Worm (Caenorhabditis elegans) whole organism, late embryonic: Measurements from ENCODE around the gene nspa-9.

Experiments
- T23F11.4 ChIP-seq: fragments of 200-800 bp; sonication (Bioruptor generic); optimal IDR thresholded peaks from 2 replicates; lab custom pipeline; 2018; ENCODE audit warnings: mild to moderate bottlenecking, missing genetic modification characterization, missing compliant biosample characterization
- ama-1 ChIP-seq: fragments of 150-350 bp; optimal IDR thresholded peaks from 2 replicates; lab custom pipeline; 2014
- che-1 ChIP-seq: sonication (generic microtip); optimal IDR thresholded peaks from 2 replicates; lab custom pipeline; 2016; ENCODE audit warnings: mild to moderate bottlenecking, missing genetic modification characterization, missing compliant biosample characterization
- madf-2 ChIP-seq: sonication (generic microtip); optimal IDR thresholded peaks from 2 replicates; lab custom pipeline; 2017; ENCODE audit warnings: missing genetic modification characterization, missing compliant biosample characterization
- npax-4 ChIP-seq: sonication (generic microtip); optimal IDR thresholded peaks from 2 replicates; lab custom pipeline; 2016; ENCODE audit warnings: missing genetic modification characterization, missing compliant biosample characterization
- pha-4 ChIP-seq: fragments of 150-350 bp; optimal IDR thresholded peaks from 2 replicates; lab custom pipeline; 2018; ENCODE audit warnings: missing biosample characterization, missing genetic modification reagents, missing genetic modification characterization
- rnt-1 ChIP-seq: sonication (generic microtip); optimal IDR thresholded peaks from 2 replicates; lab custom pipeline; 2016; ENCODE audit warnings: missing genetic modification characterization, missing compliant biosample characterization
- syd-9 ChIP-seq: sonication (generic microtip); optimal IDR thresholded peaks from 2 replicates; lab custom pipeline; 2016; ENCODE audit warnings: mild to moderate bottlenecking, missing genetic modification characterization, moderate library complexity, missing compliant biosample characterization
- zip-5 ChIP-seq: sonication (generic microtip); optimal IDR thresholded peaks from 2 replicates; lab custom pipeline; 2016; ENCODE audit warnings: missing genetic modification characterization, missing compliant biosample characterization

- TF ChIP-seq pha-4 (tag; lab: Kevin White, UChicago) (no peak), npax-4 (tag; lab: Kevin White, UChicago) (no peak), che-1 (tag; lab: Kevin White, UChicago) (no peak), syd-9 (no peak), ama-1 (no peak), T23F11.4 (GFP tag; lab: Kevin White, UChicago) (no peak), madf-2 (tag; lab: Kevin White, UChicago) (no peak), zip-5 (tag; lab: Kevin White, UChicago) (no peak), rnt-1 (tag; lab: Kevin White, UChicago) (no peak)
Measured at ce11 chrX:11725646-11726045, 13.2 kb upstream of the nspa-9 start.
